Fruit fly (Drosophila melanogaster) whole organism: ENCODE results near the gene CG31798.

Experiments
- CG8478 ChIP-seq: fragments of >200 bp; optimal IDR thresholded peaks from 2 replicates; lab custom pipeline; 2018; ENCODE audit warnings: inconsistent platforms
- Dll ChIP-seq: fragments of >200 bp; optimal IDR thresholded peaks from 2 replicates; lab custom pipeline; 2017
- EcR ChIP-seq, 2 experiments: fragments of >200 bp; optimal IDR thresholded peaks; 2 replicates each; lab custom pipeline; 2017; ENCODE audit warnings: missing biosample characterization in 2 of 2, missing genetic modification characterization in 2 of 2, missing genetic modification reagents in 2 of 2
- pan ChIP-seq: fragments of >200 bp; optimal IDR thresholded peaks from 2 replicates; lab custom pipeline; 2017
- psq ChIP-seq: fragments of >200 bp; optimal IDR thresholded peaks from 2 replicates; lab custom pipeline; 2017
- usp ChIP-seq: fragments of >200 bp; optimal IDR thresholded peaks from 2 replicates; lab custom pipeline; 2017; ENCODE audit warnings: missing biosample characterization, missing genetic modification characterization, mixed read lengths

CG31798 gene

DNA sequence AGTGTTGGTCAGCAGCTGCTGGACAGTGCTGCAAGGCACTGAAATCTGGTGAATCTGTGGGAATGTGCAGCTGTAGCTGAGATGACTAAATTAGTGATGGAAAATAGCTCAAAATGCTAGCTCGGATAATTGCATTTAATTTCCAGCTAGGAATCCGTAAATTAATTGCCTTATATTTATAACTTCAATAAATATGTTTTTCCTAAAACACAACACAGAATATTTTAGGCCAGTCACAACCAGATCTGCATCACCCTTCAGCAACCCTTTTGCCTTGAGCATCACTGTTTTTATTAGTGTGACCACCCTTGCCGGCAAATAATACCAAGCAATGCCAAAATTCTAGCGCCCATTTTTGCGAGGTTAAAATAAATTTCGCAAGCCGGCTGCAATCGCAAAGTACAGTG is 50.8 kb downstream of the CG31798 start, which contains the start of gene Hs2st:
Hs2st (minus strand) TSS at position 17 of the 407 bp plus-strand sequence.
- no peak for TF ChIP-seq CG8478
- TF ChIP-seq psq (lab: Kevin White, UChicago), result no peak
- TF ChIP-seq EcR (GFP tag; optimal IDR thresholded peaks at IDR 0.05; lab: Kevin White, UChicago), result no peak
- no peak for TF ChIP-seq usp (GFP tag; lab: Kevin White, UChicago)
- no peak for TF ChIP-seq pan (lab: Kevin White, UChicago)
- no peak for TF ChIP-seq Dll (lab: Kevin White, UChicago)
